Worm (Caenorhabditis elegans): ENCODE data around the gene T26H8.4.
"Not testable (repeated sequence)": the region's sequence is repeated elsewhere in the genome, so short reads cannot be mapped to it uniquely, and the experiment has no call there.

The T26H8.4 gene

ce11 chrV:15332851-15333250 is 26.2 kb upstream of the T26H8.4 start, which contains the start of gene srw-113:
srw-113 (plus strand) TSS chrV:15333151.
- TF ChIP-seq pqm-1 (tag; optimal IDR thresholded peaks at IDR 0.05) (no peak), ceh-22 (tag; optimal IDR thresholded peaks at IDR 0.05) (no peak), ceh-9 (tag; optimal IDR thresholded peaks at IDR 0.05) (no peak), sox-2 (GFP tag; IDR thresholded peaks at IDR 0.05) (no peak), npax-4 (tag; optimal IDR thresholded peaks at IDR 0.05) (no peak)

DNA sequence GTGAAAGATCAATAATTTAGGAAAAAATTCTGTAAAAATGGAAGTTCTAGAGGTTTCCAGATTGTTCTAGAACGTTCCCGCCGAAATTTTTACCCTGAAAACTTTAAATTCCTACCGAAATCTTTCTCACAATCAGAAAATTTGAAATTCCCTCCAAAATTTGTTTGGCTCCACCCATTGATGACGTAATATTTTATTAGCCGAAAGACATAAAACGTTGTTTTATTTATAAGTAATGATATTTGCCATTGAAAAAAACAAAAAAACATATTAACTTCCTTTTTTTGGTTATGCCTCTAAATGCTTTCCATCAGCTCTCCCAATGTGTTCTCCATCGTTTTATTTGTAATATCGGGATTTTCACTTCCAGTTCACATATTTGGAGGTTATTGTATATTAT is 23.7 kb upstream of the T26H8.4 start, which contains the start of gene srh-295:
TSS of gene srh-295 (plus strand) at position 301 of the 400 bp plus-strand sequence.
- no peak for TF ChIP-seq ceh-22 (tag; optimal IDR thresholded peaks at IDR 0.05)

DNA sequence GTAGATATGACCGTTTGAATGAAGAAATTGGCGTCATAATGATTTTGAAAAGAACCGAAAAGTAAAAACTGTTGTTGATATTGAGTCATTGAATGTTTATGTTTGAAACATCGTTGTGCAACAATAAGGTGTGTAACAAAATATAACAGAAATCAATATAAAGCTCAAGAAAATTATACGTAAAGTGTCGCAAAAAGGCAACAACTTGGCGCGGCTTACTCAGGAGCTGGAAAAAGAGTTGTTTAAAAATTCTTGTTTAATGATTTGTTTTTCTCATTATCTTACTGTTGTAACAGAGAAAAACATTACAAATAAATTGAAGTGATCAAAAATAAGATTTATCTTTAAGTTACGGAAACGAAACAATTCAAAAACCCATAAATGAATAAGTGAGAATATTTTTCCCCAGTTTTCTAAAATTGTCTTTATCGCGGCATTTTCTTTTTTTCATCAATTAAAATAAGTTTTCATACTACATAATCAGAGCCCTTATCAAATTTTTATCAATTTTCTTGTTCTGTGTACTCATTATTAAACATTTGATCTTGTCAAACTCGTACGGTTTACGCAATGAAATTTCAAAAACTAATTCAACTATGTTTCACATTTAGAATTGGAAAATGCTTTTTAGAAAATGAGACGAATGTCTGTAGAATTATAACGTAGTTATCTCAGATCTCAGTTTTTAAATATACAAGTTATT is 21.3 kb upstream of the T26H8.4 start, which contains the start of gene ZK1037.6:
TSS of gene ZK1037.6 (minus strand) at position 51 of the 703 bp plus-strand sequence.
- no peak for TF ChIP-seq ceh-22 (tag; optimal IDR thresholded peaks at IDR 0.05)
- no peak for TF ChIP-seq sdc-2 (tag; optimal IDR thresholded peaks at IDR 0.05)
- TF ChIP-seq pros-1 (tag; optimal IDR thresholded peaks at IDR 0.05) = no peak
- no peak for TF ChIP-seq fax-1 (tag; optimal IDR thresholded peaks at IDR 0.05)

ce11 chrV:15323417-15323816 is 16.8 kb upstream of the T26H8.4 start:
- peak; percentile 85 for TF ChIP-seq elt-2 (tag; optimal IDR thresholded peaks at IDR 0.05)
- TF ChIP-seq hlh-15 (tag; optimal IDR thresholded peaks at IDR 0.05) = no peak

DNA sequence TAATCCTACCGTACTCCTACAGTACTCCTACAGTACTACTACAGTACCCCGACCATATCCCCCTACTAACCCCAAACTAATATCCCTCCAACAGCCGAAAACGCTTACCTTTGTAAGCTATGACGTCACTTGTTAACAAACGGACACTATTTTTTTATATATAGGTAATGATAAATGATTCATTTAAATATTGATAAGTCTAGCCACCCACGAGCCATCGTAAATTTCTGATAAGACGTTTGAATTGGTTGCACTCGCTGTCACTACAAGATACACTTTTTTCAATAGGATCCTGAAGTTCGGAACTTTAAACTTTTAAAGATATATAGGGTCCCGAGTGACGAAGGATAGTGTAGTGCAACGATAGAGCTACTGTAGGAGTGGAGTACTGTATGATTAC is 16.0 kb upstream of the T26H8.4 start, which contains the start of gene nhr-247:
TSS of gene nhr-247 (plus strand) at position 330 of the 400 bp plus-strand sequence.
- not testable (repeated sequence) for TF ChIP-seq pha-2, ceh-9, elt-2 (tag; optimal IDR thresholded peaks at IDR 0.05)

DNA sequence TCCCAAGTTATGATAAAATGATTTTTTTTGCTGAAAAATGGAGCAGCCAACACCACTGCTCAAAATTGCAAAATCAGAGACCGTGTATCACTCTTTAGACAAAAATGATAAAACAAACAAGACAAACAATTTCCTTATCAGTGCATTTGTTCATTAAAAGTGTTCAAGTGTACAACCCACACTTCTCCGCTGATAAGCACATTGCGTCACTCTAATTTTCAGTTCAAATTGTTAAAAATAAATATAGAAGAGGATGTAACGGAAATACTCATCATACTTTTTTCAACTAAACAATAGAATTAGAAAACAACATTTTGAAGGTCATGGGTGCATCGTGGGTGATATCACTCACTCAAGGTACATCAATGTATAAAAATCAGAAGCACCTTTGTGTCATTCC is 12.0 kb upstream of the T26H8.4 start, which contains the start of gene nhr-291:
TSS of gene nhr-291 (plus strand) at position 324 of the 400 bp plus-strand sequence.
- TF ChIP-seq pqm-1 (tag; optimal IDR thresholded peaks at IDR 0.05) = peak; percentile 40
- no peak for TF ChIP-seq lin-11 (tag; optimal IDR thresholded peaks at IDR 0.05)
- TF ChIP-seq eyg-1 (tag; optimal IDR thresholded peaks at IDR 0.05) = no peak
- TF ChIP-seq elt-2 (tag; optimal IDR thresholded peaks at IDR 0.05) = peak; percentile 99
- TF ChIP-seq hlh-30 (tag; optimal IDR thresholded peaks at IDR 0.05; ENCODE audit: insufficient read depth) = no peak

- TF ChIP-seq hlh-6 (tag; optimal IDR thresholded peaks at IDR 0.05) (no peak), rnt-1 (tag; optimal IDR thresholded peaks at IDR 0.05) (no peak), ets-4 (tag; optimal IDR thresholded peaks at IDR 0.05) (no peak), fax-1 (tag; optimal IDR thresholded peaks at IDR 0.05) (no peak), elt-4 (tag; optimal IDR thresholded peaks at IDR 0.05) (no peak), ceh-19 (GFP tag; optimal IDR thresholded peaks at IDR 0.05) (no peak), hlh-13 (GFP tag; optimal IDR thresholded peaks at IDR 0.05) (no peak), eyg-1 (tag; optimal IDR thresholded peaks at IDR 0.05) (no peak)
These were observed 9.3 kb upstream of the T26H8.4 start, which contains the start of the genes srt-22 and nhr-246 for ce11 chrV:15315827-15316527. srt-22 (minus strand) TSS chrV:15315927. nhr-246 (plus strand) TSS chrV:15316477.

DNA sequence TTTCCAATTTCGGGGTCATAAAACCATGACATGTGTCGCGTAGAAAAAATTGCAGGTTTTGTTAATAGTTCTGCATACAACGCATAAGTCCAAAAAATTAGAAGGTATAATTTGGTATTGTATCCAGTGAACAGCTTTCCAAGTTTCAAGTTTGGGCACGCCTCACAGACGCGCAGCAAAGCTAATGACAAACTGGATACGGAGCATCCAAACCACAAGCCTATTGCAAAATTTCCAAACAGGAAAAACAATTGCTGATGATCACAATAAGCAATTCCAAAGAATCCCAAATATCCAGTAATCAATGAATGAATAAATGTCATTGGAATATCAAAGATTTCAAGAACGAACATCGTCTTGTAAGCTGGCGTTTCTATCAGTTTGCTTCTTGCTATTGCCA is 6.9 kb upstream of the T26H8.4 start:
- no peak for TF ChIP-seq pha-4 (tag; optimal IDR thresholded peaks at IDR 0.05)

DNA sequence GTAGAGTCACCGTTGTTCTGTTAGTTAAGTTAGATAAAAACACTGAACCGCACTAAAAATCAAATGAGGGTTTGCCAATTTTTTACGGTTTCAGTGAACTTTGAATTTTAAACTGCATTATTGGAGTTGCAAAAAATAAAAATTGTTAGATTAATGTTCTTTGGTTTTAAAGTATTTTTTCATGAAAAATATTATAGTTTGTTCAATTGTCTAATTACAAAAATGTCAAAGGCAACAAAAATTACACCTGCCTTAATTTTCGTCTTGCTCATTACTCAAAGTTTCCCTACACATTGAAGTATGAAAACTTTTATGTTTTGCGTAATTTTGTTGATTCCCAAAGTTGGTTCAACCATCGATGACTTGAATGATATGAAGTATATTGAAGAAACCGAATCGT is 4.1 kb upstream of the T26H8.4 start, which contains the start of gene irld-62:
TSS of gene irld-62 (plus strand) at position 301 of the 400 bp plus-strand sequence.
- no peak for TF ChIP-seq ztf-16 (tag; optimal IDR thresholded peaks at IDR 0.05)
- no peak for TF ChIP-seq K02D7.2 (tag; optimal IDR thresholded peaks at IDR 0.05)
- TF ChIP-seq ttx-3 (tag; optimal IDR thresholded peaks at IDR 0.05) = no peak
- TF ChIP-seq ceh-34 (tag; optimal IDR thresholded peaks at IDR 0.05) = no peak
- no peak for TF ChIP-seq ceh-45 (GFP tag; IDR thresholded peaks at IDR 0.05)
- TF ChIP-seq pag-3 (tag; optimal IDR thresholded peaks at IDR 0.05; ENCODE audit: borderline replicate concordance) = no peak
- TF ChIP-seq dve-1 (tag; optimal IDR thresholded peaks at IDR 0.05) = no peak
- no peak for TF ChIP-seq K09A11.1 (tag; optimal IDR thresholded peaks at IDR 0.05; ENCODE audit: insufficient read depth)
- TF ChIP-seq hlh-6 (tag; optimal IDR thresholded peaks at IDR 0.05) = no peak
- TF ChIP-seq hlh-30 (tag; optimal IDR thresholded peaks at IDR 0.05; ENCODE audit: insufficient read depth) = no peak
- TF ChIP-seq ceh-31 (tag; optimal IDR thresholded peaks at IDR 0.05) = no peak
- no peak for TF ChIP-seq ceh-9 (tag; optimal IDR thresholded peaks at IDR 0.05)
- TF ChIP-seq ref-2 (tag; optimal IDR thresholded peaks at IDR 0.05) = no peak
- no peak for TF ChIP-seq sox-2 (GFP tag; IDR thresholded peaks at IDR 0.05)
